Fruit fly (Drosophila melanogaster): Measurements from ENCODE around the gene CG32485.

CG32485 gene

dm6 chr3L:3070274-3071204 lies 20.4 kb downstream of the CG32485 start, which contains the start of the genes CG32486 and PAN3 (continued):
- no peak for TF ChIP-seq Asciz (GFP tag; optimal IDR thresholded peaks at IDR 0.05)
- TF ChIP-seq CG18619 (GFP tag; optimal IDR thresholded peaks at IDR 0.05) = peak; percentile 22
- TF ChIP-seq unpg (GFP tag; optimal IDR thresholded peaks at IDR 0.05) = peak; percentile 40
- TF ChIP-seq Dbx (GFP tag; IDR thresholded peaks at IDR 0.05) = peak; percentile 65; the same call in 2 of the 3 replicates
- peak; percentile 71 for TF ChIP-seq ERR (GFP tag; optimal IDR thresholded peaks at IDR 0.05)
- TF ChIP-seq CG10321 (GFP tag; IDR thresholded peaks at IDR 0.05) = peak; percentile 86
- peak; percentile 47 for TF ChIP-seq lbe (GFP tag; optimal IDR thresholded peaks at IDR 0.05)
- no peak for TF ChIP-seq bab2 (GFP tag; optimal IDR thresholded peaks at IDR 0.05)
- TF ChIP-seq Side (GFP tag; optimal IDR thresholded peaks at IDR 0.05) = peak; percentile 69
- no peak for TF ChIP-seq tgo (GFP tag; IDR thresholded peaks at IDR 0.05)
- TF ChIP-seq CG17186 (GFP tag; optimal IDR thresholded peaks at IDR 0.05) = peak; percentile 51
- TF ChIP-seq CG11560 (tag; IDR thresholded peaks at IDR 0.05) = peak; percentile 22; the same call in 1 of the 3 replicates
- TF ChIP-seq crol (GFP tag; IDR thresholded peaks at IDR 0.05) = peak; percentile 97
- peak; percentile 10 for TF ChIP-seq Hsf (GFP tag; optimal IDR thresholded peaks at IDR 0.05)
- TF ChIP-seq CG34422 (GFP tag; IDR thresholded peaks at IDR 0.05) = peak; percentile 87
- TF ChIP-seq CG6765 (GFP tag; optimal IDR thresholded peaks at IDR 0.05) = peak; percentile 25
- TF ChIP-seq CG7839 (tag; optimal IDR thresholded peaks at IDR 0.05) = peak; percentile 30
- peak; percentile 33 for TF ChIP-seq Meics (GFP tag; optimal IDR thresholded peaks at IDR 0.05)
- peak; percentile 71 for TF ChIP-seq CG2129 (GFP tag; IDR thresholded peaks at IDR 0.05; ENCODE audit: partially characterized antibody)
- TF ChIP-seq CG1233 (GFP tag; optimal IDR thresholded peaks at IDR 0.05) = peak; percentile 6
- 0 out of 2 replicates have a peak, but pooled peaks have one; percentile 33 for TF ChIP-seq Rx (GFP tag; IDR thresholded peaks at IDR 0.05)
- TF ChIP-seq tup (GFP tag; optimal IDR thresholded peaks at IDR 0.05) = no peak
- peak in 1 of 2 experiments; percentile 54 for TF ChIP-seq crp (GFP tag; optimal IDR thresholded peaks at IDR 0.05)
- TF ChIP-seq sd (tag; optimal IDR thresholded peaks at IDR 0.05) = peak; percentile 39
- no peak for TF ChIP-seq Fer2 (tag; optimal IDR thresholded peaks at IDR 0.05)
- TF ChIP-seq CG11093 (GFP tag; IDR thresholded peaks at IDR 0.05) = no peak
- TF ChIP-seq CG12744 (GFP tag; optimal IDR thresholded peaks at IDR 0.05) = peak; percentile 5
- TF ChIP-seq Hand (GFP tag; optimal IDR thresholded peaks at IDR 0.05) = peak; percentile 49
- no peak for TF ChIP-seq ase (GFP tag; IDR thresholded peaks at IDR 0.05)
- TF ChIP-seq CG4854 (GFP tag; optimal IDR thresholded peaks at IDR 0.05) = no peak
- peak; percentile 67 for TF ChIP-seq scrt (GFP tag; optimal IDR thresholded peaks at IDR 0.05)
- TF ChIP-seq ems (GFP tag; optimal IDR thresholded peaks at IDR 0.05) = peak; percentile 26
- TF ChIP-seq CG13287 (GFP tag; IDR thresholded peaks at IDR 0.05; ENCODE audit: partially characterized antibody) = peak; percentile 87
- TF ChIP-seq tll (GFP tag; optimal IDR thresholded peaks at IDR 0.05) = peak in 1 of 2 experiments; percentile 1
- no peak for TF ChIP-seq CG4282 (GFP tag; optimal IDR thresholded peaks at IDR 0.05)
- peak; percentile 41 for TF ChIP-seq nerfin-1 (tag; optimal IDR thresholded peaks at IDR 0.05)
- peak; percentile 77 for TF ChIP-seq HLH4C (GFP tag; IDR thresholded peaks at IDR 0.05; ENCODE audit: partially characterized antibody)
- peak; percentile 61 for TF ChIP-seq CG11504 (tag; optimal IDR thresholded peaks at IDR 0.05)
- peak; percentile 17; the same call in 1 of the 2 replicates for TF ChIP-seq CG6689 (GFP tag; IDR thresholded peaks at IDR 0.05)
- TF ChIP-seq BEAF-32 (GFP tag; optimal IDR thresholded peaks at IDR 0.05) = peak; percentile 98
- peak; percentile 77 for TF ChIP-seq MTF-1 (GFP tag; optimal IDR thresholded peaks at IDR 0.05; ENCODE audit: borderline replicate concordance)
- TF ChIP-seq Taf1 (GFP tag; IDR thresholded peaks at IDR 0.05) = no peak
- TF ChIP-seq otp (GFP tag; IDR thresholded peaks at IDR 0.05) = peak; percentile 39; the same call in 1 of the 3 replicates
- TF ChIP-seq CoRest (tag; optimal IDR thresholded peaks at IDR 0.05) = peak; percentile 76
- peak; percentile 55 for TF ChIP-seq Deaf1 (tag; optimal IDR thresholded peaks at IDR 0.05)
- TF ChIP-seq run (tag; optimal IDR thresholded peaks at IDR 0.05) = peak; percentile 46
- TF ChIP-seq unc-4 (GFP tag; IDR thresholded peaks at IDR 0.05; ENCODE audit: partially characterized antibody) = peak; percentile 89

All from whole organism, embryonic.